Worm (Caenorhabditis elegans): Measurements from ENCODE around the gene nhr-274.

The nhr-274 gene

ce11 chrIV:1659045-1659741 lies 14.1 kb upstream of the nhr-274 start, which contains the start of gene rps-28 (continued):
- TF ChIP-seq skn-1 (tag; optimal IDR thresholded peaks at IDR 0.05) = peak; percentile 98
- peak; percentile 95 for TF ChIP-seq lin-15B (tag; optimal IDR thresholded peaks at IDR 0.05)
- peak; percentile 98 for TF ChIP-seq mep-1 (tag; optimal IDR thresholded peaks at IDR 0.05)
- TF ChIP-seq jun-1 (tag; optimal IDR thresholded peaks at IDR 0.05) = peak; percentile 92
- peak; percentile 99 for TF ChIP-seq C16A3.4 (tag; optimal IDR thresholded peaks at IDR 0.05)
- peak; percentile 98 to 99 (median 98) for TF ChIP-seq ceh-82 (tag; optimal IDR thresholded peaks at IDR 0.05)
- TF ChIP-seq pag-3 (tag; optimal IDR thresholded peaks at IDR 0.05; ENCODE audit: borderline replicate concordance, insufficient read depth) = no peak
- TF ChIP-seq ztf-4 (tag; optimal IDR thresholded peaks at IDR 0.05) = peak; percentile 96
- peak; percentile 88 for TF ChIP-seq ceh-88 (GFP tag; IDR thresholded peaks at IDR 0.05)
- TF ChIP-seq isw-1 (GFP tag; IDR thresholded peaks at IDR 0.05) = peak; percentile 97
- TF ChIP-seq elt-3 (tag; optimal IDR thresholded peaks at IDR 0.05) = peak; percentile 70 to 99 (median 94)
- TF ChIP-seq hpl-2 (GFP tag; optimal IDR thresholded peaks at IDR 0.05) = peak; percentile 94
- TF ChIP-seq mab-9 (GFP tag; IDR thresholded peaks at IDR 0.05) = peak; percentile 83
- peak; percentile 88 for TF ChIP-seq irx-1 (tag; optimal IDR thresholded peaks at IDR 0.05)
- TF ChIP-seq dpl-1 (GFP tag; optimal IDR thresholded peaks at IDR 0.05) = peak; percentile 89 to 91 (median 89)
- TF ChIP-seq fos-1 (tag; optimal IDR thresholded peaks at IDR 0.05) = peak; percentile 94
- TF ChIP-seq nhr-11 (tag; optimal IDR thresholded peaks at IDR 0.05) = peak; percentile 83
- TF ChIP-seq egl-27 (tag; optimal IDR thresholded peaks at IDR 0.05) = peak; percentile 89 to 92
- peak; percentile 94 for TF ChIP-seq ceh-8 (GFP tag; optimal IDR thresholded peaks at IDR 0.05)
- TF ChIP-seq hlh-4 (tag; optimal IDR thresholded peaks at IDR 0.05) = no peak
- TF ChIP-seq dsc-1 (tag; optimal IDR thresholded peaks at IDR 0.05) = peak; percentile 97
- TF ChIP-seq ceh-63 (GFP tag; optimal IDR thresholded peaks at IDR 0.05) = no peak
- TF ChIP-seq snpc-4 (tag; optimal IDR thresholded peaks at IDR 0.05) = peak; percentile 92
- TF ChIP-seq unc-86 (tag; optimal IDR thresholded peaks at IDR 0.05) = peak; percentile 96
- TF ChIP-seq efl-1 (optimal IDR thresholded peaks at IDR 0.05) = peak; percentile 92 to 95
- TF ChIP-seq efl-1 (GFP tag; optimal IDR thresholded peaks at IDR 0.05 in 1 of 2) = peak; percentile 87 to 98
- TF ChIP-seq lsy-2 (tag; optimal IDR thresholded peaks at IDR 0.05) = peak; percentile 96 to 97
- TF ChIP-seq ceh-90 (tag; optimal IDR thresholded peaks at IDR 0.05) = peak; percentile 66
- TF ChIP-seq C34B4.2 (tag; optimal IDR thresholded peaks at IDR 0.05) = peak; percentile 39
- peak; percentile 75 to 87 for TF ChIP-seq ztf-11 (tag; optimal IDR thresholded peaks at IDR 0.05)
- peak; percentile 93 for TF ChIP-seq nhr-237 (tag; optimal IDR thresholded peaks at IDR 0.05)
- TF ChIP-seq swsn-7 (tag; optimal IDR thresholded peaks at IDR 0.05) = peak; percentile 98
- peak; percentile 99 for TF ChIP-seq snu-23 (GFP tag; optimal IDR thresholded peaks at IDR 0.05)
- TF ChIP-seq sup-37 (GFP tag; optimal IDR thresholded peaks at IDR 0.05) = peak; percentile 77
- no peak for TF ChIP-seq nhr-12 (tag; optimal IDR thresholded peaks at IDR 0.05)
- TF ChIP-seq fkh-8 (tag; optimal IDR thresholded peaks at IDR 0.05) = peak; percentile 99
- peak in 1 of 2 experiments; percentile 95 for TF ChIP-seq mdl-1 (tag; optimal IDR thresholded peaks at IDR 0.05)
- TF ChIP-seq sptf-1 (tag; optimal IDR thresholded peaks at IDR 0.05) = no peak
- peak; percentile 96 for TF ChIP-seq pax-3 (tag; optimal IDR thresholded peaks at IDR 0.05)
- TF ChIP-seq vab-15 (tag; optimal IDR thresholded peaks at IDR 0.05) = peak; percentile 98
- TF ChIP-seq nhr-77 (tag; optimal IDR thresholded peaks at IDR 0.05) = peak; percentile 98
- peak; percentile 96 for TF ChIP-seq tbx-2 (tag; optimal IDR thresholded peaks at IDR 0.05)
- peak; percentile 97 for TF ChIP-seq xbp-1 (tag; optimal IDR thresholded peaks at IDR 0.05)
- TF ChIP-seq sox-4 (tag; optimal IDR thresholded peaks at IDR 0.05) = peak; percentile 83
- no peak for TF ChIP-seq nhr-28 (tag; optimal IDR thresholded peaks at IDR 0.05)
- TF ChIP-seq aly-2 (tag; optimal IDR thresholded peaks at IDR 0.05) = peak; percentile 89
